Worm (Caenorhabditis elegans) whole organism, mixed stage, embryonic: ENCODE results near the gene T03G11.9.

Experiments used
- M03D4.4 ChIP-seq: sonication (generic microtip); optimal IDR thresholded peaks from 2 replicates; lab custom pipeline; 2017; ENCODE audit warnings: mild to moderate bottlenecking, missing genetic modification characterization, missing compliant biosample characterization
- blmp-1 ChIP-seq: fragments of 150-350 bp; optimal IDR thresholded peaks from 2 replicates; lab custom pipeline; 2014; ENCODE audit warnings: missing biosample characterization, missing genetic modification characterization
- cnd-1 ChIP-seq: fragments of 200-800 bp; sonication (Bioruptor generic); optimal IDR thresholded peaks from 2 replicates; lab custom pipeline; 2018; ENCODE audit warnings: mild to moderate bottlenecking, missing genetic modification characterization, missing compliant biosample characterization
- elt-1 ChIP-seq: sonication (generic microtip); optimal IDR thresholded peaks from 2 replicates; lab custom pipeline; 2017; ENCODE audit warnings: missing genetic modification characterization, mild to moderate bottlenecking, missing compliant biosample characterization, antibody characterized with exemption, moderate library complexity, borderline replicate concordance; ENCODE audit not compliant: insufficient read depth
- hlh-1 ChIP-seq: fragments of 150-350 bp; optimal IDR thresholded peaks from 2 replicates; lab custom pipeline; 2014; ENCODE audit warnings: missing biosample characterization, missing genetic modification reagents, missing genetic modification characterization
- lsy-2 ChIP-seq: fragments of 150-350 bp; optimal IDR thresholded peaks from 2 replicates; lab custom pipeline; 2014; ENCODE audit warnings: missing biosample characterization, missing genetic modification characterization
- nhr-237 ChIP-seq: fragments of 150-350 bp; optimal IDR thresholded peaks from 2 replicates; lab custom pipeline; 2014; ENCODE audit warnings: missing biosample characterization, missing genetic modification characterization
- nhr-28 ChIP-seq: fragments of 150-350 bp; optimal IDR thresholded peaks from 2 replicates; lab custom pipeline; 2014; ENCODE audit warnings: missing biosample characterization, missing genetic modification characterization
- nhr-76 ChIP-seq: sonication (generic microtip); optimal IDR thresholded peaks from 2 replicates; lab custom pipeline; 2017; ENCODE audit warnings: missing biosample characterization, missing genetic modification characterization
- pha-4 ChIP-seq: fragments of 150-350 bp; optimal IDR thresholded peaks from 2 replicates; lab custom pipeline; 2018; ENCODE audit warnings: missing biosample characterization, missing genetic modification reagents, missing genetic modification characterization
- sem-2 ChIP-seq: fragments of 200-800 bp; sonication (Bioruptor generic); optimal IDR thresholded peaks from 2 replicates; lab custom pipeline; 2018; ENCODE audit warnings: mild to moderate bottlenecking, missing genetic modification characterization, missing compliant biosample characterization
- unc-39 ChIP-seq: fragments of 150-350 bp; optimal IDR thresholded peaks from 2 replicates; lab custom pipeline; 2014; ENCODE audit warnings: missing biosample characterization, missing genetic modification characterization
- unc-62 ChIP-seq: fragments of 150-350 bp; optimal IDR thresholded peaks from 2 replicates; lab custom pipeline; 2014; ENCODE audit warnings: missing biosample characterization, missing genetic modification reagents, missing genetic modification characterization
- ztf-11 ChIP-seq: fragments of 150-350 bp; optimal IDR thresholded peaks from 2 replicates; lab custom pipeline; 2014; ENCODE audit warnings: missing biosample characterization, missing genetic modification characterization

DNA sequence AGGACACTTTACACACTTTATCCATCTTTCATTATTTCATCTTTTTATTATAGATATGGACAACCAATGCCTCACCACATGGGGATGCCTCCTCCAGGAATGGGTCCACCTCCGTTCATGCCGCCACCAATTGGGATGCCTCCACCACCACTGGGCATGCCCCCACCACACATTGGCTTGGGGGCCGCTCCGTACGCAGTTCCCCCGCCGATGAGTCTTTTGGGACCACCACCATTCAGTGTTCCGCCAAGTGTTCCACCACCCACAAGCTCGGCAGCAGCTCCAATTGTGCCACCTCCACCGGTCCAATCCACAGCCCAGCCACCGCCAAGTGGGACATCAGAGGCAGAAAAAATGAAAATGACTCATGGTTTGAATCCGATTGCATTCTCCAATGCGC lies 30.8 kb downstream of the T03G11.9 start:
- TF ChIP-seq blmp-1 (no peak), nhr-76 (no peak), unc-62 (no peak), elt-1 (tag; lab: Kevin White, UChicago) (no peak), cnd-1 (tag; lab: Kevin White, UChicago) (no peak), M03D4.4 (tag; lab: Kevin White, UChicago) (no peak), nhr-237 (tag; lab: Kevin White, UChicago) (no peak), nhr-28 (no peak), lsy-2 (tag; lab: Kevin White, UChicago) (no peak), unc-39 (tag; lab: Kevin White, UChicago) (no peak), pha-4 (tag; lab: Kevin White, UChicago) (no peak), ztf-11 (no peak), sem-2 (GFP tag; lab: Kevin White, UChicago) (no peak), hlh-1 (tag; lab: Kevin White, UChicago) (no peak)
